Fruit fly (Drosophila melanogaster) S2 (cell line): ENCODE results near the gene CG43750.

Experiments used
- CG8478 ChIP-seq: fragments of >200 bp; optimal IDR thresholded peaks from 2 replicates; lab custom pipeline; 2018
- CTCF ChIP-seq, 2 experiments: fragments of >200 bp; optimal IDR thresholded peaks; 2 replicates each; lab custom pipeline; 2018

Gene CG43750

dm6 chr2L:2419913-2420312 is 29.4 kb upstream of the CG43750 start, which contains the start of gene CG34447:
TSS of gene CG34447 (minus strand) at chr2L:2420013.
- TF ChIP-seq CTCF (optimal IDR thresholded peaks at IDR 0.05; lab: Kevin White, UChicago): no peak
- TF ChIP-seq CG8478: no peak

- TF ChIP-seq CG8478 (no peak), CTCF (optimal IDR thresholded peaks at IDR 0.05; lab: Kevin White, UChicago) (no peak)
These were observed 27.4 kb upstream of the CG43750 start, which contains the start of gene CG34448 for dm6 chr2L:2417865-2418264. TSS of gene CG34448 (minus strand) at chr2L:2417965.

- no peak for TF ChIP-seq CG8478
- TF ChIP-seq CTCF (optimal IDR thresholded peaks at IDR 0.05; lab: Kevin White, UChicago): no peak
These were observed 26.1 kb upstream of the CG43750 start, which contains the start of gene CG31948 for dm6 chr2L:2416620-2417019. TSS of gene CG31948 (minus strand) at chr2L:2416720.

- TF ChIP-seq CTCF (optimal IDR thresholded peaks at IDR 0.05; lab: Kevin White, UChicago): no peak
- TF ChIP-seq CG8478: no peak
These were observed 24.6 kb upstream of the CG43750 start, which contains the start of gene CG18641 for dm6 chr2L:2415109-2415508. TSS of gene CG18641 (minus strand) at chr2L:2415322.

- no peak for TF ChIP-seq CG8478
- TF ChIP-seq CTCF (optimal IDR thresholded peaks at IDR 0.05; lab: Kevin White, UChicago): no peak
These were observed 22.6 kb upstream of the CG43750 start for dm6 chr2L:2413093-2413492.

dm6 chr2L:2404631-2405030 is 14.1 kb upstream of the CG43750 start:
- TF ChIP-seq CTCF (optimal IDR thresholded peaks at IDR 0.05; lab: Kevin White, UChicago) (no peak), CG8478 (no peak)

dm6 chr2L:2402194-2402593 is 11.7 kb upstream of the CG43750 start:
- TF ChIP-seq CG8478 (no peak), CTCF (optimal IDR thresholded peaks at IDR 0.05; lab: Kevin White, UChicago) (no peak)

- TF ChIP-seq CTCF (optimal IDR thresholded peaks at IDR 0.05; lab: Kevin White, UChicago) (no peak), CG8478 (no peak)
These were observed 9.4 kb upstream of the CG43750 start, which contains the start of gene VGlut for dm6 chr2L:2399897-2400296. TSS of gene VGlut (plus strand) at chr2L:2400295.

- TF ChIP-seq CG8478: no peak
- no peak for TF ChIP-seq CTCF (optimal IDR thresholded peaks at IDR 0.05; lab: Kevin White, UChicago)
These were observed 8.0 kb upstream of the CG43750 start for dm6 chr2L:2398459-2398858.

- TF ChIP-seq CG8478 (no peak), CTCF (optimal IDR thresholded peaks at IDR 0.05; lab: Kevin White, UChicago) (no peak)
These were observed 6.6 kb upstream of the CG43750 start for dm6 chr2L:2397080-2397479.

- TF ChIP-seq CTCF (optimal IDR thresholded peaks at IDR 0.05; lab: Kevin White, UChicago) (no peak), CG8478 (no peak)
These were observed 4.4 kb upstream of the CG43750 start for dm6 chr2L:2394872-2395271.

- TF ChIP-seq CTCF (optimal IDR thresholded peaks at IDR 0.05; lab: Kevin White, UChicago): no peak
- TF ChIP-seq CG8478: no peak
These were observed 832 bp upstream of the CG43750 start, which contains the start of gene CG46448 for dm6 chr2L:2391321-2391720. TSS of gene CG46448 (plus strand) at chr2L:2391660.

- TF ChIP-seq CTCF (optimal IDR thresholded peaks at IDR 0.05; lab: Kevin White, UChicago): no peak
These were observed 4.8 kb downstream of the CG43750 start, which contains the start of gene CG3557 for dm6 chr2L:2385692-2386091. TSS of gene CG3557 (minus strand) at chr2L:2385792.

- TF ChIP-seq CG8478 (no peak), CTCF (optimal IDR thresholded peaks at IDR 0.05; lab: Kevin White, UChicago) (no peak)
These were observed 7.5 kb downstream of the CG43750 start, which contains the start of gene PIG-Wa for dm6 chr2L:2382971-2383370. TSS of gene PIG-Wa (plus strand) at chr2L:2383202.

dm6 chr2L:2380805-2381204 is 9.7 kb downstream of the CG43750 start, which contains the start of gene Eogt:
TSS of gene Eogt (plus strand) at chr2L:2381097.
- TF ChIP-seq CG8478 (no peak), CTCF (optimal IDR thresholded peaks at IDR 0.05; lab: Kevin White, UChicago) (peak in 1 of 2 experiments; percentile 6)

dm6 chr2L:2376418-2376702 is 14.1 kb downstream of the CG43750 start:
- TF ChIP-seq CG8478 (no peak), CTCF (optimal IDR thresholded peaks at IDR 0.05; lab: Kevin White, UChicago) (no peak)

dm6 chr2L:2375655-2376417 is 14.7 kb downstream of the CG43750 start, which contains the start of gene Atxn7:
TSS of gene Atxn7 (plus strand) at chr2L:2375841.
- peak in 1 of 2 experiments; percentile 27 for TF ChIP-seq CTCF (optimal IDR thresholded peaks at IDR 0.05; lab: Kevin White, UChicago)
- no peak for TF ChIP-seq CG8478
